Worm (Caenorhabditis elegans): ENCODE data around the gene F27E5.9.

ce11 chrII:10094190-10094923 lies 40.4 kb upstream of the F27E5.9 start, which contains the start of gene lact-2:
- TF ChIP-seq mep-1 (tag; optimal IDR thresholded peaks at IDR 0.05): no peak
- no peak for TF ChIP-seq fkh-10 (GFP tag; optimal IDR thresholded peaks at IDR 0.05)
- TF ChIP-seq dpl-1 (GFP tag; optimal IDR thresholded peaks at IDR 0.05): no peak
- no peak for TF ChIP-seq cey-2 (tag; optimal IDR thresholded peaks at IDR 0.05; ENCODE audit: borderline replicate concordance, insufficient read depth)
- no peak for TF ChIP-seq pha-4 (GFP tag; IDR thresholded peaks at IDR 0.05)
- no peak for TF ChIP-seq pha-4 (tag; optimal IDR thresholded peaks at IDR 0.05)
- no peak for TF ChIP-seq tag-97 (GFP tag; IDR thresholded peaks at IDR 0.05)
- no peak for TF ChIP-seq nhr-237 (tag; optimal IDR thresholded peaks at IDR 0.05)
